Worm (Caenorhabditis elegans): ENCODE measurements around the gene str-94.

- TF ChIP-seq ctbp-1 (GFP tag; IDR thresholded peaks at IDR 0.05) (no peak), dpl-1 (GFP tag; optimal IDR thresholded peaks at IDR 0.05) (no peak)
These were observed 33.0 kb upstream of the str-94 start, which contains the start of gene hlh-10 for ce11 chrV:9282110-9282509.
